Fruit fly (Drosophila melanogaster) whole organism, embryonic: ENCODE data around the gene Vago.

Experiments
- Ada2b ChIP-seq: fragments of 200-800 bp; sonication (Bioruptor generic); IDR thresholded peaks from 2 replicates; pipeline ENCODE4 v1.3.6; 2022; ENCODE audit warnings: missing biosample characterization, missing genetic modification characterization
- Adf1 ChIP-seq: fragments of 200-800 bp; sonication (Bioruptor generic); IDR thresholded peaks from 2 replicates; pipeline ENCODE4 v1.3.6; 2022; ENCODE audit warnings: missing biosample characterization, missing genetic modification characterization
- Aef1 ChIP-seq: fragments of 200-800 bp; sonication (Bioruptor generic); IDR thresholded peaks from 3 replicates; pipeline ENCODE4 v1.3.6; 2022; ENCODE audit warnings: missing biosample characterization, missing genetic modification characterization
- B-H1 ChIP-seq: fragments of 200-800 bp; sonication (Bioruptor generic); IDR thresholded peaks from 3 replicates; pipeline ENCODE4 v1.3.6; 2022; ENCODE audit warnings: missing biosample characterization, missing genetic modification characterization
- Blimp-1 ChIP-seq: fragments of 200-800 bp; sonication (Bioruptor generic); optimal IDR thresholded peaks from 3 replicates; lab custom pipeline; 2018; ENCODE audit warnings: missing biosample characterization, missing genetic modification characterization, mild to moderate bottlenecking, moderate library complexity, missing genetic modification reagents
- CG11696 ChIP-seq: fragments of 200-800 bp; sonication (Bioruptor generic); IDR thresholded peaks from 2 replicates; pipeline ENCODE4 v1.3.6; 2022; ENCODE audit warnings: missing biosample characterization, missing genetic modification characterization
- CG12071 ChIP-seq: fragments of 200-800 bp; sonication (Bioruptor generic); optimal IDR thresholded peaks from 3 replicates; lab custom pipeline; 2018; ENCODE audit warnings: missing biosample characterization, mild to moderate bottlenecking, missing genetic modification characterization
- CG12104 ChIP-seq: fragments of 200-800 bp; sonication (Bioruptor generic); optimal IDR thresholded peaks from 3 replicates; lab custom pipeline; 2016; ENCODE audit warnings: missing biosample characterization, missing genetic modification characterization
- CG13775 ChIP-seq: fragments of 200-800 bp; sonication (Bioruptor generic); optimal IDR thresholded peaks from 3 replicates; lab custom pipeline; 2017; ENCODE audit warnings: missing biosample characterization, mild to moderate bottlenecking, missing genetic modification characterization
- CG14014 ChIP-seq: fragments of 200-800 bp; sonication (Bioruptor generic); IDR thresholded peaks from 2 replicates; pipeline ENCODE4 v1.3.6; 2022; ENCODE audit warnings: missing biosample characterization, missing genetic modification characterization
- CG16863 ChIP-seq: fragments of 200-800 bp; sonication (Bioruptor generic); optimal IDR thresholded peaks from 3 replicates; lab custom pipeline; 2016; ENCODE audit warnings: missing biosample characterization, missing genetic modification characterization
- CG18011 ChIP-seq: fragments of 200-800 bp; sonication (Bioruptor generic); optimal IDR thresholded peaks from 2 replicates; lab custom pipeline; 2017; ENCODE audit warnings: missing biosample characterization, missing genetic modification characterization, mild to moderate bottlenecking, moderate library complexity, missing genotype
- CG2678 ChIP-seq: fragments of 200-800 bp; sonication (Bioruptor generic); optimal IDR thresholded peaks from 3 replicates; lab custom pipeline; 2019; ENCODE audit warnings: missing biosample characterization, mild to moderate bottlenecking, missing genetic modification characterization, moderate library complexity
- CG32772 ChIP-seq: fragments of 200-800 bp; sonication (Bioruptor generic); IDR thresholded peaks from 2 replicates; pipeline ENCODE4 v1.3.6; 2022; ENCODE audit warnings: missing biosample characterization, missing genetic modification characterization
- CG34422 ChIP-seq: fragments of 200-800 bp; sonication (Bioruptor generic); IDR thresholded peaks from 3 replicates; pipeline ENCODE4 v1.3.6; 2022; ENCODE audit warnings: missing biosample characterization, missing genetic modification characterization
- CG4282 ChIP-seq: fragments of 200-800 bp; sonication (Bioruptor generic); optimal IDR thresholded peaks from 2 replicates; lab custom pipeline; 2016; ENCODE audit warnings: missing biosample characterization, missing genetic modification characterization
- CG4360 ChIP-seq: fragments of 200-800 bp; sonication (Bioruptor generic); IDR thresholded peaks from 2 replicates; pipeline ENCODE4 v1.3.6; 2022; ENCODE audit warnings: missing biosample characterization, missing genetic modification characterization
- CG6272 ChIP-seq: fragments of 200-800 bp; sonication (Bioruptor generic); IDR thresholded peaks from 2 replicates; pipeline ENCODE4 v1.3.6; 2022; ENCODE audit warnings: missing biosample characterization, missing genetic modification characterization
- CG6689 ChIP-seq: fragments of 200-800 bp; sonication (Bioruptor generic); IDR thresholded peaks from 2 replicates; pipeline ENCODE4 v1.3.6; 2022; ENCODE audit warnings: missing biosample characterization, missing genetic modification characterization
- CG8290 ChIP-seq, 3 experiments: fragments of 200-800 bp; sonication (Bioruptor generic); optimal IDR thresholded peaks; 2 replicates each; lab custom pipeline; 2016 to 2019; ENCODE audit warnings: missing biosample characterization in 3 of 3, missing genetic modification characterization in 3 of 3, mild to moderate bottlenecking in 2 of 3, moderate library complexity in 1 of 3
- CG8478 ChIP-seq: fragments of >200 bp; optimal IDR thresholded peaks from 2 replicates; lab custom pipeline; 2018
- CG9437 ChIP-seq: fragments of 200-800 bp; sonication (Bioruptor generic); optimal IDR thresholded peaks from 2 replicates; lab custom pipeline; 2018; ENCODE audit warnings: missing biosample characterization, mild to moderate bottlenecking, missing genetic modification characterization
- CG9797 ChIP-seq: fragments of 200-800 bp; sonication (Bioruptor generic); optimal IDR thresholded peaks from 3 replicates; lab custom pipeline; 2018; ENCODE audit warnings: missing biosample characterization, mild to moderate bottlenecking, missing genetic modification characterization
- CHES-1-like ChIP-seq: fragments of 200-800 bp; sonication (Bioruptor generic); optimal IDR thresholded peaks from 2 replicates; lab custom pipeline; 2016; ENCODE audit warnings: missing biosample characterization, missing genetic modification characterization
- Dip2 ChIP-seq: fragments of 200-800 bp; sonication (Bioruptor generic); IDR thresholded peaks from 2 replicates; pipeline ENCODE4 v1.3.6; 2022; ENCODE audit warnings: missing biosample characterization, missing genetic modification characterization
- Dip3 ChIP-seq: fragments of 200-800 bp; sonication (Bioruptor generic); optimal IDR thresholded peaks from 3 replicates; lab custom pipeline; 2016; ENCODE audit warnings: missing biosample characterization, missing genetic modification characterization
- E2f1 ChIP-seq: fragments of 200-800 bp; sonication (Bioruptor generic); IDR thresholded peaks from 2 replicates; pipeline ENCODE4 v1.3.6; 2022; ENCODE audit warnings: missing biosample characterization, missing genetic modification characterization
- HLH4C ChIP-seq: fragments of 200-800 bp; sonication (Bioruptor generic); IDR thresholded peaks from 3 replicates; pipeline ENCODE4 v1.3.6; 2022; ENCODE audit warnings: missing biosample characterization, missing genetic modification characterization; ENCODE audit not compliant: partially characterized antibody
- Med ChIP-seq: fragments of 200-800 bp; sonication (Bioruptor generic); peaks from one replicate; lab custom pipeline; 2016; ENCODE audit warnings: missing biosample characterization, missing genetic modification characterization, mild to moderate bottlenecking, inconsistent platforms, moderate library complexity
- Mrtf ChIP-seq: fragments of 200-800 bp; sonication (Bioruptor generic); IDR thresholded peaks from 3 replicates; pipeline ENCODE4 v1.3.6; 2022; ENCODE audit warnings: missing biosample characterization, missing genetic modification characterization
- Myb ChIP-seq: fragments of 200-800 bp; sonication (Bioruptor generic); optimal IDR thresholded peaks from 2 replicates; lab custom pipeline; 2016; ENCODE audit warnings: missing biosample characterization, missing genetic modification characterization
- Rfx ChIP-seq: fragments of 200-800 bp; sonication (Bioruptor generic); IDR thresholded peaks from 2 replicates; pipeline ENCODE4 v1.3.6; 2022; ENCODE audit warnings: missing biosample characterization, missing genetic modification characterization
- Sox100B ChIP-seq: fragments of 200-800 bp; sonication (Bioruptor generic); optimal IDR thresholded peaks from 3 replicates; lab custom pipeline; 2018; ENCODE audit warnings: missing biosample characterization, mild to moderate bottlenecking, missing genetic modification characterization
- Ssrp ChIP-seq: fragments of 200-800 bp; sonication (Bioruptor generic); optimal IDR thresholded peaks from 2 replicates; lab custom pipeline; 2018; ENCODE audit warnings: missing biosample characterization, mild to moderate bottlenecking, missing genetic modification characterization, moderate library complexity
- al ChIP-seq: fragments of 200-800 bp; sonication (Bioruptor generic); IDR thresholded peaks from 2 replicates; pipeline ENCODE4 v1.3.6; 2022; ENCODE audit warnings: missing biosample characterization, missing genetic modification characterization
- caup ChIP-seq: fragments of 200-800 bp; sonication (Bioruptor generic); optimal IDR thresholded peaks from 3 replicates; lab custom pipeline; 2017; ENCODE audit warnings: missing biosample characterization, mild to moderate bottlenecking, missing genetic modification characterization, moderate library complexity; ENCODE audit not compliant: severe bottlenecking
- crc ChIP-seq: fragments of 200-800 bp; sonication (Bioruptor generic); optimal IDR thresholded peaks from 2 replicates; lab custom pipeline; 2016; ENCODE audit warnings: missing biosample characterization, missing genetic modification characterization
- hb ChIP-seq: fragments of 200-800 bp; sonication (Bioruptor generic); IDR thresholded peaks from 3 replicates; pipeline ENCODE4 v1.3.6; 2022; ENCODE audit warnings: missing biosample characterization, missing genetic modification characterization; ENCODE audit not compliant: partially characterized antibody
- hth ChIP-seq: fragments of >200 bp; optimal IDR thresholded peaks from 2 replicates; lab custom pipeline; 2017; ENCODE audit warnings: inconsistent platforms
- ind ChIP-seq: fragments of 200-800 bp; sonication (Bioruptor generic); optimal IDR thresholded peaks from 3 replicates; lab custom pipeline; 2016; ENCODE audit warnings: missing biosample characterization, missing genetic modification characterization
- lbe ChIP-seq: fragments of 200-800 bp; sonication (Bioruptor generic); optimal IDR thresholded peaks from 2 replicates; lab custom pipeline; 2016; ENCODE audit warnings: missing biosample characterization, mild to moderate bottlenecking, missing genetic modification characterization
- luna ChIP-seq: fragments of 200-800 bp; sonication (Bioruptor generic); optimal IDR thresholded peaks from 2 replicates; lab custom pipeline; 2016; ENCODE audit warnings: missing biosample characterization, missing genetic modification characterization
- otp ChIP-seq: fragments of 200-800 bp; sonication (Bioruptor generic); IDR thresholded peaks from 3 replicates; pipeline ENCODE4, ENCODE4 v1.3.6; 2022; ENCODE audit warnings: missing biosample characterization, missing genetic modification characterization
- ro ChIP-seq: fragments of 200-800 bp; sonication (Bioruptor generic); IDR thresholded peaks from 2 replicates; pipeline ENCODE4 v1.3.6; 2022; ENCODE audit warnings: missing biosample characterization, missing genetic modification characterization
- scrt ChIP-seq: fragments of 200-800 bp; sonication (Bioruptor generic); optimal IDR thresholded peaks from 2 replicates; lab custom pipeline; 2018; ENCODE audit warnings: missing biosample characterization, mild to moderate bottlenecking, missing genetic modification characterization, moderate library complexity
- tx ChIP-seq: fragments of 200-800 bp; sonication (Bioruptor generic); optimal IDR thresholded peaks from 2 replicates; lab custom pipeline; 2016; ENCODE audit warnings: missing biosample characterization, missing genetic modification characterization
- unpg ChIP-seq: fragments of 200-800 bp; sonication (Bioruptor generic); optimal IDR thresholded peaks from 3 replicates; lab custom pipeline; 2018; ENCODE audit warnings: missing biosample characterization, mild to moderate bottlenecking, missing genetic modification characterization, moderate library complexity
- vvl ChIP-seq: fragments of 200-800 bp; sonication (Bioruptor generic); IDR thresholded peaks from 2 replicates; pipeline ENCODE4 v1.3.6; 2022; ENCODE audit warnings: missing biosample characterization, missing genetic modification characterization
- z ChIP-seq: fragments of 200-800 bp; sonication (Bioruptor generic); IDR thresholded peaks from 3 replicates; pipeline ENCODE4 v1.3.6; 2022; ENCODE audit warnings: missing biosample characterization, missing genetic modification characterization
- zen2 ChIP-seq: fragments of 200-800 bp; sonication (Bioruptor generic); IDR thresholded peaks from 3 replicates; pipeline ENCODE4 v1.3.6; 2022; ENCODE audit warnings: missing biosample characterization, missing genetic modification characterization; ENCODE audit not compliant: partially characterized antibody

The Vago gene

DNA sequence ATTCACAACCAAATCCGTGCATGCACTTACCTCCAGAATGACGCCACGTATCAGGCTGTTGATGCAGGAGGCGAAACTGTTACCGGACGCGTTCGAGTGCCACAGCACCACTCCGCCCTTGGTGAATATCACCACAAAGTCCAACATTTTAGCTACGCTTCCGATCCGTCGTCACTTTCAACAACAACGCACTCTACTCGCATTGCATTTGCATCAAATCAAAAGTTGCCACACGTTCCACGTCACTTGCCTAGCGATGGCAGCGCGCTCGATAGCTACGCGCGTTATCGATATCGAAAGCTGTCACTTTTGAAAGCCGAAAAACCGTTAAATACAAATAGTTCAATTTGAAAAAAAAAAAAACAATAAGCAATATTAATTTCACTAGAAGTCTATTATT, 39.7 kb downstream of the Vago start, which contains the start of gene SrpRalpha (continued):
- TF ChIP-seq Sox100B (GFP tag; lab: Kevin White, UChicago): no peak
- TF ChIP-seq z (GFP tag; lab: Robert Waterston, UW): no peak
- TF ChIP-seq CG12104 (GFP tag; lab: Kevin White, UChicago): no peak
- TF ChIP-seq lbe (GFP tag; lab: Kevin White, UChicago): no peak
- TF ChIP-seq tx (GFP tag; lab: Kevin White, UChicago): no peak
- TF ChIP-seq CG11696 (GFP tag; lab: Robert Waterston, UW): no peak
- no peak for TF ChIP-seq CG9797 (GFP tag; lab: Kevin White, UChicago)
- TF ChIP-seq ind: no peak
- TF ChIP-seq Ada2b (GFP tag; lab: Robert Waterston, UW): no peak
- no peak for TF ChIP-seq otp (GFP tag; lab: Robert Waterston, UW)
- no peak for TF ChIP-seq Ssrp
- TF ChIP-seq luna (GFP tag; lab: Kevin White, UChicago): no peak
- no peak for TF ChIP-seq scrt (GFP tag; lab: Kevin White, UChicago)
- TF ChIP-seq HLH4C (GFP tag; lab: Robert Waterston, UW): peak; percentile 57; the same call in 2 of the 3 replicates
- TF ChIP-seq CG12071 (GFP tag; lab: Kevin White, UChicago): no peak
- no peak for TF ChIP-seq al
- TF ChIP-seq CG34422 (GFP tag; lab: Robert Waterston, UW): no peak
- TF ChIP-seq crc (GFP tag; lab: Kevin White, UChicago): no peak
- no peak for TF ChIP-seq Adf1 (GFP tag; lab: Robert Waterston, UW)
- no peak for TF ChIP-seq CG6272 (GFP tag; lab: Robert Waterston, UW)
- TF ChIP-seq CHES-1-like (GFP tag; lab: Kevin White, UChicago): no peak
- TF ChIP-seq Blimp-1 (GFP tag; lab: Kevin White, UChicago): no peak
- no peak for TF ChIP-seq CG6689 (GFP tag; lab: Robert Waterston, UW)
- TF ChIP-seq CG2678 (tag; lab: Kevin White, UChicago): no peak
- peak; percentile 63; the same call in 1 of the 2 replicates for TF ChIP-seq vvl (GFP tag; lab: Robert Waterston, UW)
- TF ChIP-seq Med (GFP tag; lab: Kevin White, UChicago): peak; percentile 71
- TF ChIP-seq zen2: peak; percentile 5; the same call in 2 of the 3 replicates
- no peak for TF ChIP-seq CG4282 (GFP tag; lab: Kevin White, UChicago)

DNA sequence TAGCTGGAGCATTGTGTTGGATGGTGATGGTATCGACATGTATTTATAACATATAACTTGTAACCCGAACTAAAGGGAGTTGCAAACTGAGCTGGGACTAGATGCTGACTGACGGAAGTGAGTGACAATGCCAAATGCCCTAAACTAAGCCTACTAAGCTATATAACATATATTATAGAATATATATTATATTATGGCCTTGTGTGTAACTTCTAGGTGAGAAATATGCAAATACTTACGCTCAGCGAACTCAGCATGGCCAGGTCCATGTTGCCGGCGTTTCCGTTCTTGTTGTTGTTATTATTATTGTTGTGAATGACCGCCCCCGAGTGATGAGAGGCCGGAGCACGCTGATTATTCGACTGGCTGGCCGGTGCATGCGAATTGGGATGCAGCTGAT, 43.2 kb downstream of the Vago start, which contains the start of gene CG44385:
Gene CG44385, minus strand, starts transcription at position 101 of the 400 bp plus-strand sequence.
- no peak for TF ChIP-seq CG18011
- no peak for TF ChIP-seq hth
- TF ChIP-seq caup (GFP tag; lab: Kevin White, UChicago): no peak
- TF ChIP-seq E2f1 (GFP tag; lab: Robert Waterston, UW): no peak
- no peak for TF ChIP-seq CG13775 (GFP tag; lab: Kevin White, UChicago)
- TF ChIP-seq CG14014: no peak
- no peak for TF ChIP-seq ro (GFP tag; lab: Robert Waterston, UW)
- TF ChIP-seq Dip3 (GFP tag; lab: Kevin White, UChicago): no peak
- TF ChIP-seq, all 482 proteins: peak for 0

DNA sequence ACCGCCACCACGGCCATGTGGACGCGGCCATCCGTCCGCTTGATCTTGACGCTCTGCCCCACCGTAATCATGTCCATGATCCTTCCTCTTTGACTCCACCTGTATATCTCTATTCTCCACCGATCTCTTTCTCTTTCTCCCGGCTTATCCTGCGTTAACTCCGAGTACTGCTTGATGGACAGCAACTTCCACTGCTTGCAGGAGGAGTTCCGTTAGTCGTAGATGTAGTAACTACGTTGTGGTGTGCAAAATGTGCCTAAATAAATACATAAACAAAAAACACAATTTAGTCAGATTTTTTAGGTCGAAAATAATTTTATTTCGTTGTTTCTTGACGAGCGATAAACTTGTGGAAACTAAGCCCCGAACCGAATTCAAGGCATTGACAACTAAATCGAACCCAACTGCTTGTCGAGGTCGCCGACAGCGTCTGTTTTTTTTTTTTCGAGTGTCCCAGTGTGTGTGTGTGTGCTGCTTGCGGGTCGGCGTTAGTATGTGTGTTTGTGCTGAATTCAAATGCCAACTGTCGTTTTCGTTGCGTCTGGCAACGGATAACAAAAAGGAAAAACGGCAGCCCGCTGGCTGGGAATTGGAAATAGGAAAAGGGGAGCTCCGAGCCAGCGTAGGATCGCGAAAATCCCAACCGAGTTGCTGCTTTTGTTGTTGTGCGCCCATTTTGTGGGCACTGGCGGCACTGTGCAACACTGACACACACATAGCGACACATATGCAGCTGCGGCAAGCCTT, 46.9 kb downstream of the Vago start:
- TF ChIP-seq unpg (GFP tag; lab: Kevin White, UChicago): no peak
- TF ChIP-seq Myb (GFP tag; lab: Kevin White, UChicago): peak; percentile 73
- TF ChIP-seq CG8478: peak; percentile 89
- TF ChIP-seq Aef1 (GFP tag; lab: Robert Waterston, UW): peak; percentile 31; the same call in 2 of the 3 replicates
- TF ChIP-seq Rfx: no peak
- peak; percentile 80 for TF ChIP-seq CG4360
- TF ChIP-seq Dip2: no peak
- TF ChIP-seq Mrtf (GFP tag; lab: Robert Waterston, UW): no peak
- TF ChIP-seq hb (GFP tag; lab: Robert Waterston, UW): no peak
- TF ChIP-seq CG16863: peak; percentile 10
- peak; percentile 16 for TF ChIP-seq CG8290 (GFP tag; optimal IDR thresholded peaks at IDR 0.05; lab: Kevin White, UChicago)
- TF ChIP-seq CG8290 (tag; optimal IDR thresholded peaks at IDR 0.05; lab: Kevin White, UChicago): no peak
- no peak for TF ChIP-seq CG9437 (GFP tag; lab: Kevin White, UChicago)
- TF ChIP-seq B-H1 (GFP tag; lab: Robert Waterston, UW): no peak
- TF ChIP-seq CG32772 (GFP tag; lab: Robert Waterston, UW): peak; percentile 81
